Worm (Caenorhabditis elegans) whole organism, L1 larva: Measurements from ENCODE around the gene grwd-1.

Source experiments
- fkh-4 ChIP-seq: sonication (generic microtip); optimal IDR thresholded peaks from 2 replicates; lab custom pipeline; 2016; ENCODE audit warnings: missing compliant biosample characterization, missing genetic modification characterization, borderline replicate concordance
- fos-1 ChIP-seq: fragments of 150-350 bp; optimal IDR thresholded peaks from 2 replicates; lab custom pipeline; 2014; ENCODE audit warnings: missing biosample characterization, missing genetic modification characterization
- lin-15B ChIP-seq: fragments of 150-350 bp; sonication (generic microtip); optimal IDR thresholded peaks from 3 replicates; lab custom pipeline; 2014; ENCODE audit warnings: missing biosample characterization, missing genetic modification characterization
- lir-3 ChIP-seq: sonication (generic microtip); optimal IDR thresholded peaks from 2 replicates; lab custom pipeline; 2016; ENCODE audit warnings: mild to moderate bottlenecking, missing genetic modification characterization, moderate library complexity, missing compliant biosample characterization; ENCODE audit not compliant: poor library complexity
- mdl-1 ChIP-seq, 2 experiments: fragments of 150-350 bp; optimal IDR thresholded peaks; 2 replicates each; lab custom pipeline; 2014 to 2017; ENCODE audit warnings: missing biosample characterization in 2 of 2, missing genetic modification characterization in 2 of 2, inconsistent platforms in 1 of 2
- mep-1 ChIP-seq: fragments of 150-350 bp; optimal IDR thresholded peaks from 2 replicates; lab custom pipeline; 2014; ENCODE audit warnings: missing biosample characterization, missing genetic modification characterization
- pag-3 ChIP-seq: sonication (generic microtip); optimal IDR thresholded peaks from 2 replicates; lab custom pipeline; 2017; ENCODE audit warnings: missing genetic modification characterization, mild to moderate bottlenecking, missing compliant biosample characterization, antibody characterized with exemption, borderline replicate concordance; ENCODE audit not compliant: insufficient read depth
- skn-1 ChIP-seq: fragments of 150-350 bp; optimal IDR thresholded peaks from 2 replicates; lab custom pipeline; 2014; ENCODE audit warnings: missing biosample characterization, missing genetic modification characterization
- tlp-1 ChIP-seq: fragments of 150-350 bp; optimal IDR thresholded peaks from 2 replicates; lab custom pipeline; 2014; ENCODE audit warnings: missing biosample characterization, missing genetic modification characterization

ce11 chrIII:5180588-5180987 lies 27.3 kb downstream of the grwd-1 start:
- TF ChIP-seq mep-1 (tag; lab: Kevin White, UChicago) (no peak), mdl-1 (tag; optimal IDR thresholded peaks at IDR 0.05; lab: Kevin White, UChicago) (no peak), tlp-1 (tag; lab: Kevin White, UChicago) (no peak), fos-1 (tag; lab: Kevin White, UChicago) (no peak), fkh-4 (no peak), pag-3 (tag; lab: Kevin White, UChicago) (no peak), skn-1 (tag; lab: Kevin White, UChicago) (no peak), lin-15B (tag; lab: Kevin White, UChicago) (no peak), lir-3 (tag; lab: Kevin White, UChicago) (no peak)
